Fruit fly (Drosophila melanogaster) Kc167 (cell line): ENCODE measurements around the gene Cby.

Experiments
- Myc ChIP-seq: fragments of >200 bp; optimal IDR thresholded peaks from 2 replicates; lab custom pipeline; 2017; ENCODE audit warnings: missing external identifiers
- Sin3A ChIP-seq: fragments of >200 bp; optimal IDR thresholded peaks from 2 replicates; lab custom pipeline; 2018; ENCODE audit warnings: missing external identifiers
- h ChIP-seq: fragments of >200 bp; optimal IDR thresholded peaks from 3 replicates; lab custom pipeline; 2018; ENCODE audit warnings: missing external identifiers
- insv ChIP-seq: fragments of >200 bp; optimal IDR thresholded peaks from 3 replicates; lab custom pipeline; 2018; ENCODE audit warnings: missing external identifiers
- psq ChIP-seq: fragments of >200 bp; optimal IDR thresholded peaks from 2 replicates; lab custom pipeline; 2017; ENCODE audit warnings: missing external identifiers
- ttk ChIP-seq: sonication (Bioruptor generic); optimal IDR thresholded peaks from 2 replicates; lab custom pipeline; 2017; ENCODE audit warnings: missing external identifiers

DNA sequence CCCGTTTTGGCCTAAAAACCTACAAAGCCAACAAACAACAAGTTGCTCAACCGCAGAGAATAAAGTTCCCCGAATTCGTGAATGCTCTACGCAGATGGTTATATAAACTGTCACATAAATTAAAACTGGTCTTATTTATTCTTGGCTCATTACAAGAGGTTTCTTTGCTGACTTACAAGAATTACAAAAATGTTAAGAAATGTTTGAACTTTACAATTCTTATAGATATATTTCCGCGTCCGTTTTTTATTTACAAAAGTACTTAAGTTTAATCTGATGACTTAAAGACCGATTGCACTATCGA lies 31.6 kb upstream of the Cby start:
- TF ChIP-seq Sin3A, result no peak
- no peak for TF ChIP-seq insv (lab: Kevin White, UChicago)
- TF ChIP-seq h (lab: Kevin White, UChicago), result no peak
- TF ChIP-seq psq (lab: Kevin White, UChicago), result no peak
- no peak for TF ChIP-seq Myc (lab: Kevin White, UChicago)
- no peak for TF ChIP-seq ttk (lab: Kevin White, UChicago)
